Worm (Caenorhabditis elegans) whole organism, L2 larva: ENCODE data around the gene mtm-9.

Experiments used
- R02D3.7 ChIP-seq: fragments of 150-350 bp; optimal IDR thresholded peaks from 2 replicates; lab custom pipeline; 2014; ENCODE audit warnings: missing biosample characterization, missing genetic modification characterization
- ZK546.5 ChIP-seq: sonication (generic microtip); optimal IDR thresholded peaks from 2 replicates; lab custom pipeline; 2017; ENCODE audit warnings: missing biosample characterization, missing genetic modification characterization
- ama-1 ChIP-seq: fragments of 150-350 bp; optimal IDR thresholded peaks from 2 replicates; lab custom pipeline; 2018; ENCODE audit warnings: inconsistent platforms
- egl-27 ChIP-seq: sonication (generic microtip); optimal IDR thresholded peaks from 3 replicates; lab custom pipeline; 2017; ENCODE audit warnings: missing biosample characterization, missing genetic modification reagents, missing genetic modification characterization
- elt-3 ChIP-seq: sonication (generic microtip); optimal IDR thresholded peaks from 2 replicates; lab custom pipeline; 2017; ENCODE audit warnings: missing biosample characterization, missing genetic modification characterization
- mab-5 ChIP-seq: fragments of 150-350 bp; optimal IDR thresholded peaks from 2 replicates; lab custom pipeline; 2014; ENCODE audit warnings: missing biosample characterization, missing genetic modification characterization
- nhr-11 ChIP-seq: fragments of 150-350 bp; optimal IDR thresholded peaks from 2 replicates; lab custom pipeline; 2014; ENCODE audit warnings: missing biosample characterization, missing genetic modification characterization
- nhr-12 ChIP-seq: fragments of 150-350 bp; optimal IDR thresholded peaks from 2 replicates; lab custom pipeline; 2014; ENCODE audit warnings: missing biosample characterization, missing genetic modification characterization
- nhr-6 ChIP-seq: fragments of 150-350 bp; optimal IDR thresholded peaks from 2 replicates; lab custom pipeline; 2014; ENCODE audit warnings: missing biosample characterization, missing genetic modification characterization
- sma-9 ChIP-seq, 2 experiments: fragments of 150-350 bp in 1 of 2; sonication (generic microtip) in 1 of 2; optimal IDR thresholded peaks; 2 replicates each; lab custom pipeline; 2014 to 2016; ENCODE audit warnings: missing genetic modification characterization in 2 of 2, mild to moderate bottlenecking in 1 of 2, missing biosample characterization in 1 of 2, missing compliant biosample characterization in 1 of 2, missing genetic modification reagents in 1 of 2, moderate library complexity in 1 of 2
- unc-39 ChIP-seq: fragments of 150-350 bp; optimal IDR thresholded peaks from 2 replicates; lab custom pipeline; 2014; ENCODE audit warnings: missing biosample characterization, missing genetic modification characterization
- unc-62 ChIP-seq: fragments of 150-350 bp; optimal IDR thresholded peaks from 2 replicates; lab custom pipeline; 2014; ENCODE audit warnings: missing biosample characterization, missing genetic modification reagents, missing genetic modification characterization
- ztf-11 ChIP-seq: sonication (generic microtip); optimal IDR thresholded peaks from 2 replicates; lab custom pipeline; 2017; ENCODE audit warnings: missing biosample characterization, missing genetic modification characterization

DNA sequence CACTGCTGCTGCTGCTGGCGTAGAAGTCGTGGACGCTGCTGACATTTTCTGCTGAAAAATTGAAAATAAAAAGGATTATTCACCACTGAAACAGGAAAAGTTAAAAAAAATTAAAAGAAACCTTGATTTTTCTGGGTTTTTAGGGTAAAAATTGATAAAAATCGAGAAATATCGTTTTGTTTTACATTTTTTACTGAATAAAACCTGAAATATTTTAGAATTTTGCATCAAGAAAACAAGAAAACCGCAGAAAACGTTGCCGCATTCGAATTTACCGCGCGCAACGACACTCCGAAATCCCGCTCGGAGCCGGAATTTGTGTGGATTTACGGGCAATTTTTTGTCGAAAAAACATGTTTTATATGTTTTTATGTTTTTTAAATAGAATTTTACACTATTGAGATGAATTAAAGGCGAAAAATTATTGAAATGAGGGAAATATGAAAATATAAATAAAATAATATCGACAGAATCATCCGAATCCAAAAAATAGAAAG, 16.1 kb downstream of the mtm-9 start, which contains the start of gene chk-1:
- TF ChIP-seq nhr-11 (tag; lab: Kevin White, UChicago) (no peak), egl-27 (no peak), nhr-12 (no peak), ama-1 (lab: Kevin White, UChicago) (no peak), unc-62 (GFP tag; lab: Kevin White, UChicago) (no peak), sma-9 (GFP tag; optimal IDR thresholded peaks at IDR 0.05; lab: Kevin White, UChicago) (peak; percentile 59), sma-9 (tag; optimal IDR thresholded peaks at IDR 0.05; lab: Kevin White, UChicago) (no peak), unc-39 (tag; lab: Kevin White, UChicago) (no peak), ZK546.5 (tag; lab: Kevin White, UChicago) (no peak), R02D3.7 (tag; lab: Kevin White, UChicago) (peak; percentile 90), ztf-11 (tag; lab: Kevin White, UChicago) (no peak), nhr-6 (tag; lab: Kevin White, UChicago) (no peak), elt-3 (tag; lab: Kevin White, UChicago) (no peak), mab-5 (tag; lab: Kevin White, UChicago) (peak; percentile 12)
